Worm (Caenorhabditis elegans) whole organism, dauer: ENCODE results near the gene mvk-1.

Experiments
- unc-62 ChIP-seq: sonication (generic microtip); optimal IDR thresholded peaks from 2 replicates; lab custom pipeline; 2017; ENCODE audit warnings: missing biosample characterization, missing genetic modification reagents, missing genetic modification characterization

The mvk-1 gene

DNA sequence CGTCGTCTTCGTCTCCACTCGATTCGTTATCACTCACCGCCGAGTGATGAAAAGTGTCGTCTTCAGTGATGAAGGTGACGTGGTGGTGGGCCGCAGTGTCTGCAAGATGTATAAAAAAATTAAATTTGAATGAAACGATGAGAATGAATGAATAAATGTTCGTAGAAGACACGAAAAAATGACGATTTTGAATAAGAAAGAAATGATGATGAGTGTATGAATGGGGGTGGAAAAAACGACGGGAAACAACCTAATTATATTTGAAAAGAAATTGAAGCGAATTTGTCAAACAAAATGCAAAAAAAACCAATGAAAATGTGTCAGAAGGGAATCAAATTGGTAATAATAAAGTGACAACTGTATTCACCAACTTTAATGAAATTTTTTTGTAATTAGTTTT lies at the start of gene mvk-1:
mvk-1 (minus strand) TSS at position 101 of the 400 bp plus-strand sequence.
- TF ChIP-seq unc-62 (GFP tag; lab: Kevin White, UChicago), result no peak

DNA sequence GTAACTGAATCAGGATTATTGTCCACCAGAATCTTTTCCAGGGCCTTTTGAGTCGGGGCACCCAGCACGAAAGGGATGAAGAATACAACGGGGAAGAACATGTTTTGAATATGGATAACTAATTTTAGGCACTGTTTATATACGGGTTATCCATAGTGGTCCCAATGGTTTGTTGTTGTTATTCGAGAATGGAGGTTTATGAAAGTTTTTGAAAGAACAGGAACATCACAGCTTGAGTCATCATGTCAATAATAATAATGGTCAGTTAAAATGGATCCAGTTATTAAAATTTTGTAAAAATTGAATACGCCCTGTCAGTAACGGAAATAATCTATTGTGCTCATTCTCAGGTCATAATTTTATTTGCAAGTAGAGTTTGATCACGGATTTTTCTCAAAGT lies 47.0 kb upstream of the mvk-1 start, which contains the start of gene nas-28:
nas-28 (minus strand) TSS at position 101 of the 400 bp plus-strand sequence.
- no peak for TF ChIP-seq unc-62 (GFP tag; lab: Kevin White, UChicago)

DNA sequence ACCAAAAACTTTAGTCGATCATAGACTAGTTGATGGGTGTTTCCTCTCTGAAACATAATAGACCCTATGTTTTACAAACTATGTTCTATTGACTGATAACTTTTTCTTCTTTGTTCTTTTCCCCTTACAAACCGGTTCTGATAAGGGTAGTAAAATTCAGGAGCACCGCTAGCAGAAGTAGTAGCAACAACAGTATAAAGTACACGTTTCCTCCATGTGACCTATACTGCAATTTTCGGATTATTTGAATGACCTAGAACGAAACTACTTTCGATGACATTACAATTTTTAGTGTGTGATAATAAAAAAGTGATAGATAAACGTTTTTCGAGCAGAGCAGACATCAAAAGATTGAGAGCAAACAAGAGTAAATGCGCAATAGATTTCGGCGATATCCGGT lies 44.2 kb upstream of the mvk-1 start:
- no peak for TF ChIP-seq unc-62 (GFP tag; lab: Kevin White, UChicago)

DNA sequence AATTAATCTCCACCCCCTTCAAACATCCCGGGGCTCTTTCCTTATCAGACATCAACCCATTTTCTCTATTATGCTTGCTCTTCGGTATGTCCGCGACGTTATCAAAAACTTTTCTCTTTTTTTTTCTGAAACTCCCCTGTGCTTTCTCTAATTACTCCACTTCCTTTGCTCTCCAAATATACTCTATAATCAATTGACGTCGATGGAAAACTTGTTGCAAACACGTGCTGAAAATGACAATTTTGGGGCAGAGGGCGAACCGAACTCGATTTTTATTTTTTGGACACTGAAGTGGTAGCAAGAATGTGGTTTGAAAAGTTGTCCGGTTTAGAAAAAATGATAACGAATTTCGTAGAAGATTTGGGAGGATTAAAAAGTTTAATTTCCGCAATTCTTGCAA lies 43.0 kb upstream of the mvk-1 start:
- no peak for TF ChIP-seq unc-62 (GFP tag; lab: Kevin White, UChicago)

DNA sequence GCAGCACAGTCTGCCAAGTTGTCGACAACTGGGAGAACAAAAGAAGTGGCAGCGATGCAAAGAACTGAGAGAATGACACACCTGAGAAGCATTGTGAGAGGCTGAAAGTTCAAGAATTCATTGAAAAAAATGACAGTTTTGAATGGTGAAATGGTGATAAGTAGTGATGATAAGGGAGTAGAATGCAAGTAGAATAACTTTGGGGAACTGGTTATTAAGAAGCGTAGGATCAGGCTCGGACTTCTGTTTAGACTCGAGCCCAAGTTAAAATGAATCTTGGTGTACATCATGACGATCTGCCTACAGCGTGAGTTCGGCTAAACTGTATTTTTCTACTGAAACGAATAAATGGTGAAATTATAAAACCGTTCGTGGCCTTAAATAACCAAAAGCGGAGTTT lies 42.5 kb upstream of the mvk-1 start, which contains the start of gene F42A10.7:
F42A10.7 (minus strand) TSS at position 101 of the 400 bp plus-strand sequence.
- TF ChIP-seq unc-62 (GFP tag; lab: Kevin White, UChicago), result no peak

DNA sequence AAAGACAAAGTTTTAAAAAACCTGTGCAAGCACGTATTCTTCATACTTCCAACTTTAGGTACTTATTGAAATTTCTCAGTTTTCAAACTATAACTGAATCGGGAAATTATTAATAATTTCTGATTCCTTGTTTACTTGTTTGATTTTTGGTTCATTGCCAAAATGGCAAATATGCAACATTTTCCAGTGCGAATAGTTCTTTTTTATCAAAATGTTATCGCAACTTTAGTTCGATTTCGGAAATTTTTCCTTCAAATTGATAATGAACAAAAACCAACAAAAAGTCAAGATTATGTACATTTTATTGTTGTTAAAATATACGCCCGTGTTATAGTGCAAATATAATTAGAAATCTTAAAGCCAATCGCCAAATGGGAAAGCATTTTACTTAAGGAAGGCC lies 41.6 kb upstream of the mvk-1 start:
- TF ChIP-seq unc-62 (GFP tag; lab: Kevin White, UChicago), result no peak

DNA sequence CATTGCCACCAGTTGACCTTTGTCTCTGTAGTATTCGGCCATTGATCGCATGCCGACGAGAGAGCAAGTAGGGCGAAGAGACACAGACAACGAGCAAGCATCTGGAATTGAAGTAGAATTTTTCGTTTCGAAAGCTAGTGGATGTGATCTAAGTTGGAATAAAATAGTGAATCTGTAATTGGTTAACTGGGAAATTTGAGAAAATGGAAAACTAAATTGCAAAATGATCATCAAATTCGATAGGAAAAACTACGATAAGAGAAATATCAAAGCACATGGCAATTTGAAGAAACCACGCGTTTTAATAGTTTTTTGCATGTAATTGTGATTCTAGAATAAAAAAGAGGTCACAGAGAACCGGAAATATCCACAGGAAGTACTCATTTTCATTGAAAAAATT lies 40.7 kb upstream of the mvk-1 start, which contains the start of gene F42A10.6:
F42A10.6 (minus strand) TSS at position 101 of the 400 bp plus-strand sequence.
- TF ChIP-seq unc-62 (GFP tag; lab: Kevin White, UChicago), result no peak

DNA sequence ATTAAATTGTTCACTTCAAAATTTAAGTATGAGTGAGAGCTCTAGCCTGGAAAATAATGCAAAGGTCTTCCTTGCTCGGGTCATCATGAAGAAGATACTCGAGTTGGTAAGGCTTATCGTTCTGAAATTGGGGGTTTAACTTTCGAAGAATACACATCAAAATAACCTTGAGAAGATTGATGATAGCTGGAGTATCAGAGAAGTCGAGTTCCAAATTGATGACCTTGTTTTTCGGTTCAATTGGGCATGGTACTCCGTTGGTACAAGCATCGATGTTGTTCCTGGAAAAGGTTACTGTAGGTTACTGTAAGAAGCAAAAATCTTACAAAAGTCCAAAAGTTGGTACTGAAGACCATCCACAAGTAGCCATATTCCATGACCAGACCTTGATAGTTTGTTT lies 40.1 kb upstream of the mvk-1 start:
- no peak for TF ChIP-seq unc-62 (GFP tag; lab: Kevin White, UChicago)

DNA sequence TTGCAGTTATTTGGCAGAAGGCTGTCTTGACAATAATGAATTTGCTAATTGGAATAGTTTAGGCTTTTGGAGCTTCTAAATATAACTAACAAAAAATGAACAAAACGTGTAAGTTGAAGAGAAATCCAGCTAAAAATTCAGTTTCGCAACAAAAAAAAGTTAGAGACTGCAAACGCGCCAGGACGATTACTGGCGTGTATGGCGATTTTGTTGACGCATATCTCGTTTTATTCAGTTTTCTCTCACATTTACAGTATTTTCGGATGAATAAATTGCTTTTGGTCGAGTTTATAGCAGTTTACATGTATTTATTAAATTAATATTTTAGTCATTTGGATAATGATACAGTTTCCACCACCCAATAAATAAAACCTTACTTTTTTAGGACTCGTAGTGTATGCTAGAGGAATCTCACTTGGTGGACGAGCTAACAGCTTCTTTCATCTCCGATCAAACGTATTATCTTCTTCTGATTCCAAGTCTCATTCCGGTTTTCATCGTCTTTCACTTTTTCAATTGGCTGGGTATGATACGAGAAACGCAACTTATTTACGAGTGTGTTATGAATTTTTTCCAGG lies 37.0 kb upstream of the mvk-1 start, which contains the start of the genes abcf-3 and F42A10.5:
abcf-3 (plus strand) TSS at position 384 of the 578 bp plus-strand sequence.
F42A10.5 (minus strand) TSS at position 458 of the 578 bp plus-strand sequence.
- TF ChIP-seq unc-62 (GFP tag; lab: Kevin White, UChicago), result no peak

DNA sequence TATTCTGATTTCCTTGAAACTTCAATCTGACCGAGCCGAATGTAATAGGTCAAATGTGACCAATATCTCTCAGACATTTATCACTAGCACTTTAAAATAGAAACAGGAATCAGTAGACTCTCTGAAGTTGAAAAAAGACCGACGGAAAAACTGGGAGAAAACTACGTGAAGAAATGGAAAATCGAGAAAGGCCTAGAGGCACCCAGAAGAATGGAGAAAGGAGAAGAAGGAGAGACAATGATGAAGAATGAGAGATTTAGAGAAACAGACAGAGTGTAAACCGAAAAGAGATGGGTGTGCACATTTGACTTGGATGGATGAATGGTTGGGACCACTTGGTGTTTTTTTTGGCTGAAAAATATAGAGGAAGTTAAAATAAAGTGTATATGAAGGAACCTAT lies 34.0 kb upstream of the mvk-1 start:
- TF ChIP-seq unc-62 (GFP tag; lab: Kevin White, UChicago), result no peak

DNA sequence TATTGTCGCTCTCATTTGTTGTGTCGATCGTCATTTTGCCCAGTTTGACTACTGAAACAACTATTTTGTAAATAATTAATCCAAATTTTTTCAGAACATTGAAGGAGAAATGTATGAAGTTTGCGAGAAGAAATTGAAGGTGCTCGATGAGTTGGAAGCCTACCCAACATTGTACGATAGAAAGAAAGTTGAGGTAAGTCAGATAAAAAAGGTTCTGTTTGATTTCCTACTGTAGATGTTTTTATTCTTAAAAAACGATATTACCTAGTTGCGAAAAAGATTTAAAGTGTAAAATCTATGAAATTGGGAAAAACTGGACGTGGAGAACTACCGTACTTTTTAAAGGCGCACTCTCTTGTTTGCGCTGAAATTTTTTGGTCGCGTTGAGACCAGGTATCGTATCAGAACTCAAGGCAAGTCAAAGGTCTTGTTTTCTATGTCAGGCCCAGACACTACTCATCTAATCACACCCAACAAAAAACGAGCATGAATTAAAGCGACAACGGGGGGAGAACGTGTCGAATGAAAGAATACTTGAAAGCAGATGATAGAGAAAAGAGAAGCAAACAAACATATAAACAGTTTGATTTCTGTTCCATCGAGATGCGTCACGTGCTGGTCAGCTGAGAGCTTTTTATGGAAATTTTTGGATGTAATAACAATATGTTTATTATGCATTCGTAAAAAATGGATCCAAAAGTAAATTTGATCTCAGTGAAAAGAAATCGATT lies 32.6 kb upstream of the mvk-1 start, which contains the start of gene efk-1:
efk-1 (minus strand) TSS at position 51 of the 731 bp plus-strand sequence.
- no peak for TF ChIP-seq unc-62 (GFP tag; lab: Kevin White, UChicago)

DNA sequence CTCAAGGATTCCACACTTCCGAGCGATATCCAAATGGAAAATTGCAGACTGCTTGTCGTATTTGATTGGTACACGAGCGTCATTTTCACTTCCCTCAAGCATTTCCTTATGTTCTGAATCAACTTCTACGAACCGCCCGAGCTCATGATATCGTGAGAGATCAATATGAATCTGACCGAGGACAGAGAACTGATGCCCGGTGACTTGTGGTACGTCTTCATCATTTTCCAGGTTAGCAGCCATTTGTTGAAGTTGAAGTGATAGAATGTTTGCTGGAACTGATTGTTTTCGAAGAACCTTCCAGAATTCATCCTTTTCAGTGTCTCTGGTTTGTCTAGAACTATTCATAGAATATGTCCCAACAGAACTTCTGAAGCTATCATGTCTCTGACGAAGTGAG lies 30.6 kb upstream of the mvk-1 start:
- TF ChIP-seq unc-62 (GFP tag; lab: Kevin White, UChicago), result no peak

DNA sequence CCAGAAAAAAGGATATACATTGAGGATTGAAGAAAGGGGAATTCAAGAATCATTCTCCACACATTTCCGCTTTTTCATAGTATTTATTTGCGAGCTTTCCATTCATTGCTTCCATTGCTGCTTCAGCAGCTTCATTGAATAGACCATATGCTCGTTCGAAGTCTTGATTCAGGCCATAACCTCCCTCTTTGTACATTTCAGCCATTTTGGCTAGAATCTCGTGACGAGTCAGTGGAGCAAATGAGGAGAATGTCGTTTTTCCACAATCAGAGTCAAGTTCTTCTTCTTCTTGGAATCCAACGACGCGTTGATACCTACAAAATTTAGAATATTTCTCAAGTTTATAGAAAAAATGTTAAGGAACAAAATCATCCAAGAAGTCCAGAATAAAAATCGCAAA lies 29.2 kb upstream of the mvk-1 start:
- TF ChIP-seq unc-62 (GFP tag; lab: Kevin White, UChicago), result no peak

DNA sequence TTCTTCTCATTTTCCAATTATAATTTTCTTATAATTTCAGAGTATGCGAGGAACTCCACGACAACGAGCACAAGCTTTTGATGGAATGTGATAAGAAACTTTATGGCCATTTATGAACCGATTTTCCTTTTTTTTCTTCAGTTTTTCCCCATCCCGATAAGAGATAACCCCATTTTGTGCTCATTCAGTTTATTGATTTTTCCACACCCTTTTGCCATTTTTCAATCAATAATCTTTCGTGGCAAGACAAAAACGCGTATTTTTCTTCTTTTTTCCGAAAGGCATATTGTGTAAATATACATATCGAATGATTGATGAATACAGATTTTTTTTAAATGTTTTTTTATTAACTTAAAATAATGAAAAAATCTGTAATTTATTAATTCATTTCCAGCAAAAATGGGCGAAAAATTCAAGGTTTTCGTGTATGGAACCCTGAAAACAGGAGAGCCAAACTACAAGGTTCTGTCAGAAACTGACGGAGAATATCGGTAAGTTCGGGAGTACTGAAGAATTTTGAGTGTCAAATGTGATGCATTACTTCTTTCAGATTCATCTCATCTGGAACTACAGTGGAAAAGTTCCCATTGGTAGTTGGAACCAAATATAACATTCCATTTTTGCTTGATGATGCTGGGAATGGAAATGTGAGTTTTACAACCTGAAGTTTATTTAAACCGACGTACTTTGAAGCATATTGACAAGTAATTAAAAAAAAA lies 28.3 kb upstream of the mvk-1 start, which contains the start of gene F42A10.9:
F42A10.9 (plus strand) TSS at position 321 of the 719 bp plus-strand sequence.
- TF ChIP-seq unc-62 (GFP tag; lab: Kevin White, UChicago), result no peak

DNA sequence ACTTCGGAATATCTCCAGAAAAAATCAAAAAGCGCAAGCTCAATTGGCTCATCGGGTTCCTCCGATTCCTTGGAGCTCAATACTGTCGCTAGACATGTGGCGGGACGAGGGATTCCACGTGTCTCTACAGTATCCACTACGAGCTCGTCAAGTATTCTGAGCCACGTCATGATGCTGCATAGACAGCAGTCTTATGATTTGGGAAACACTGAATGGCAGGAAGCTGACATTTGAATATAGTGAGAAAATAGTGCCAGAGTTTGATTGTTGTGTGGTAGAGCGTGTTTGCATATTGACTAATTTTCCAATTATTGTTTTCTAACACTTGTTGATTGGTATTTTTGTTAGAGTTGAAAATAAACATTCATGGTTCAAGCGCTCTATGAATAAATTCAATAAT lies 27.3 kb upstream of the mvk-1 start:
- TF ChIP-seq unc-62 (GFP tag; lab: Kevin White, UChicago), result no peak
